Worm (Caenorhabditis elegans): ENCODE data around the gene acr-2.
A peak's percentile ranks its signal among the peaks of the same experiment; 100 is the strongest.

DNA sequence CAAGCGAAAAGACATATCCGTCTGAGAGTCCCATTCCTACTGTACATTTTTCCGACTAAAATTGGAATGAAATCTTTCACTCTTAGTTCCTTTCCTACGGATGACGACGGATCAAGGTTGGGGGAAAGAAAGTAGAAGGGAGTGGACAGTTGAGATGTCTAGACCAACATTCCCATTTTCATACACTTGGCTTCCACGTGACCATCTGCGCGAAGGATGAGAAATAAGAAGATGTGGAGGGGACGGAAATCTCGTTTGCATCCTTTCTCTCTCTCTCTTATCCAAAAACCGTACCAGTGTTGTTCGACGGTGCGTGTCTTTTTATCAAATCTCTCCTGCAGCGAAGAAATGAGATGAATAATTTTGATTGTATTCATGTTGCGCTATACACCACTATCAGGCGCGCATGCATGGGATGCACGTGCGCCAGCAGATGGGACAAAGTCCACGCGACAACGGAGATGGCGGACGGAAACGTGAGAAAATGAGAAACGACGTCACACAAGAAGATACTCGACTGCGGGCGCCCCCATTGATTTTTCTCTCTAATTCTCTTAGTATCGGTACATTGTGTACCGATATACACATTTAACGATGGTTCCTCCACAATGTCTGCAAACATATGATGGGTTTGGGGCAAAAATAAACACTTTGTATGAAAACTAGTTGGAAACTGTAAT, 35.1 kb downstream of the acr-2 start:
- TF ChIP-seq nhr-23 (tag; optimal IDR thresholded peaks at IDR 0.05) (peak; percentile 98), lin-39 (tag; optimal IDR thresholded peaks at IDR 0.05) (peak; percentile 44), unc-39 (tag; optimal IDR thresholded peaks at IDR 0.05) (no peak), ztf-4 (tag; optimal IDR thresholded peaks at IDR 0.05) (peak; percentile 58), elt-1 (tag; optimal IDR thresholded peaks at IDR 0.05) (peak; percentile 87), pqm-1 (tag; optimal IDR thresholded peaks at IDR 0.05) (peak; percentile 78), nhr-11 (tag; optimal IDR thresholded peaks at IDR 0.05) (peak; percentile 55), nhr-28 (tag; optimal IDR thresholded peaks at IDR 0.05) (no peak), ama-1 (optimal IDR thresholded peaks at IDR 0.05) (no peak), skn-1 (tag; optimal IDR thresholded peaks at IDR 0.05) (no peak), ztf-11 (tag; optimal IDR thresholded peaks at IDR 0.05) (no peak), nhr-237 (tag; optimal IDR thresholded peaks at IDR 0.05) (no peak)
